Fruit fly (Drosophila melanogaster) Kc167 (cell line): ENCODE data around the gene Sec3.

Experiments
- Sin3A ChIP-seq: fragments of >200 bp; optimal IDR thresholded peaks from 2 replicates; lab custom pipeline; 2018; ENCODE audit warnings: missing external identifiers
- psq ChIP-seq: fragments of >200 bp; optimal IDR thresholded peaks from 2 replicates; lab custom pipeline; 2017; ENCODE audit warnings: missing external identifiers
- ttk ChIP-seq: sonication (Bioruptor generic); optimal IDR thresholded peaks from 2 replicates; lab custom pipeline; 2017; ENCODE audit warnings: missing external identifiers

- no peak for TF ChIP-seq ttk (lab: Kevin White, UChicago)
- TF ChIP-seq psq = no peak
- TF ChIP-seq Sin3A = no peak
Observed at dm6 chr3L:17425132-17425713, at the start of gene Sec3, which contains the start of gene COX7B.
